Fruit fly (Drosophila melanogaster) whole organism, embryonic: Measurements from ENCODE around the gene Lcp65Ad.

Source experiments
- CG10543 ChIP-seq: fragments of 200-800 bp; sonication (Bioruptor generic); optimal IDR thresholded peaks from 3 replicates; lab custom pipeline; 2017; ENCODE audit warnings: missing biosample characterization, mild to moderate bottlenecking, missing genetic modification characterization, moderate library complexity
- CG12104 ChIP-seq: fragments of 200-800 bp; sonication (Bioruptor generic); optimal IDR thresholded peaks from 3 replicates; lab custom pipeline; 2016; ENCODE audit warnings: missing biosample characterization, missing genetic modification characterization
- CG12155 ChIP-seq: fragments of 200-800 bp; sonication (Bioruptor generic); optimal IDR thresholded peaks from 3 replicates; lab custom pipeline; 2016; ENCODE audit warnings: missing biosample characterization, missing genetic modification characterization
- CG13424 ChIP-seq: fragments of 200-800 bp; sonication (Bioruptor generic); optimal IDR thresholded peaks from 2 replicates; lab custom pipeline; 2019; ENCODE audit warnings: missing biosample characterization, mild to moderate bottlenecking, missing genetic modification characterization, moderate library complexity
- CG15011 ChIP-seq: fragments of 200-800 bp; sonication (Bioruptor generic); optimal IDR thresholded peaks from 3 replicates; lab custom pipeline; 2018; ENCODE audit warnings: missing biosample characterization, mild to moderate bottlenecking, missing genetic modification characterization
- CG16815 ChIP-seq: fragments of 200-800 bp; sonication (Bioruptor generic); optimal IDR thresholded peaks from 3 replicates; lab custom pipeline; 2017; ENCODE audit warnings: missing biosample characterization, mild to moderate bottlenecking, missing genetic modification characterization
- CG17829 ChIP-seq: fragments of 200-800 bp; optimal IDR thresholded peaks from 2 replicates; lab custom pipeline; 2019; ENCODE audit warnings: missing biosample characterization, mild to moderate bottlenecking, missing genetic modification characterization, moderate library complexity
- CG17912 ChIP-seq: fragments of 200-800 bp; sonication (Bioruptor generic); optimal IDR thresholded peaks from 2 replicates; lab custom pipeline; 2018; ENCODE audit warnings: missing biosample characterization, mild to moderate bottlenecking, missing genetic modification characterization
- CG18011 ChIP-seq: fragments of 200-800 bp; sonication (Bioruptor generic); optimal IDR thresholded peaks from 2 replicates; lab custom pipeline; 2017; ENCODE audit warnings: missing biosample characterization, missing genetic modification characterization, mild to moderate bottlenecking, moderate library complexity, missing genotype
- CG2120 ChIP-seq: fragments of 200-800 bp; sonication (Bioruptor generic); optimal IDR thresholded peaks from 3 replicates; lab custom pipeline; 2016; ENCODE audit warnings: missing biosample characterization, missing genetic modification characterization
- CG34376 ChIP-seq: fragments of 200-800 bp; sonication (Bioruptor generic); optimal IDR thresholded peaks from 2 replicates; lab custom pipeline; 2018; ENCODE audit warnings: missing biosample characterization, mild to moderate bottlenecking, missing genetic modification characterization
- CG3726 ChIP-seq: fragments of 200-800 bp; sonication (Bioruptor generic); IDR thresholded peaks from 3 replicates; pipeline ENCODE4, ENCODE4 v1.3.6; 2022; ENCODE audit warnings: missing biosample characterization, missing genetic modification characterization
- CG3995 ChIP-seq: fragments of 200-800 bp; sonication (Bioruptor generic); optimal IDR thresholded peaks from 3 replicates; lab custom pipeline; 2016; ENCODE audit warnings: missing biosample characterization, missing genetic modification characterization
- CG4360 ChIP-seq: fragments of 200-800 bp; sonication (Bioruptor generic); IDR thresholded peaks from 2 replicates; pipeline ENCODE4 v1.3.6; 2022; ENCODE audit warnings: missing biosample characterization, missing genetic modification characterization
- CG6689 ChIP-seq: fragments of 200-800 bp; sonication (Bioruptor generic); IDR thresholded peaks from 2 replicates; pipeline ENCODE4 v1.3.6; 2022; ENCODE audit warnings: missing biosample characterization, missing genetic modification characterization
- CG6765 ChIP-seq: fragments of 200-800 bp; sonication (Bioruptor generic); optimal IDR thresholded peaks from 3 replicates; lab custom pipeline; 2017; ENCODE audit warnings: missing biosample characterization, mild to moderate bottlenecking, missing genetic modification characterization
- CG7357 ChIP-seq: fragments of 200-800 bp; sonication (Bioruptor generic); IDR thresholded peaks from 3 replicates; pipeline ENCODE4 v1.3.6; 2022; ENCODE audit warnings: missing biosample characterization, missing genetic modification characterization
- CG9609 ChIP-seq: fragments of 200-800 bp; sonication (Bioruptor generic); optimal IDR thresholded peaks from 3 replicates; lab custom pipeline; 2016; ENCODE audit warnings: missing biosample characterization, missing genetic modification characterization
- D19B ChIP-seq: fragments of 200-800 bp; sonication (Bioruptor generic); optimal IDR thresholded peaks from 2 replicates; lab custom pipeline; 2017; ENCODE audit warnings: missing biosample characterization, mild to moderate bottlenecking, missing genetic modification characterization
- Dp ChIP-seq: fragments of 200-800 bp; sonication (Bioruptor generic); optimal IDR thresholded peaks from 2 replicates; lab custom pipeline; 2018; ENCODE audit warnings: missing biosample characterization, mild to moderate bottlenecking, missing genetic modification characterization, moderate library complexity
- E2f1 ChIP-seq: fragments of 200-800 bp; sonication (Bioruptor generic); IDR thresholded peaks from 2 replicates; pipeline ENCODE4 v1.3.6; 2022; ENCODE audit warnings: missing biosample characterization, missing genetic modification characterization
- HHEX ChIP-seq: fragments of 200-800 bp; sonication (Bioruptor generic); optimal IDR thresholded peaks from 3 replicates; lab custom pipeline; 2017; ENCODE audit warnings: missing biosample characterization, mild to moderate bottlenecking, missing genetic modification characterization, missing genetic modification reagents
- HLH4C ChIP-seq: fragments of 200-800 bp; sonication (Bioruptor generic); IDR thresholded peaks from 3 replicates; pipeline ENCODE4 v1.3.6; 2022; ENCODE audit warnings: missing biosample characterization, missing genetic modification characterization; ENCODE audit not compliant: partially characterized antibody
- MBD-R2 ChIP-seq: fragments of 200-800 bp; sonication (Bioruptor generic); IDR thresholded peaks from 2 replicates; pipeline ENCODE4 v1.3.6; 2022; ENCODE audit warnings: missing biosample characterization, missing genetic modification characterization
- Nf-YA ChIP-seq: fragments of 200-800 bp; sonication (Bioruptor generic); IDR thresholded peaks from 2 replicates; pipeline ENCODE4 v1.3.6; 2022; ENCODE audit warnings: missing biosample characterization, missing genetic modification characterization
- PHDP ChIP-seq: fragments of 200-800 bp; sonication (Bioruptor generic); optimal IDR thresholded peaks from 3 replicates; lab custom pipeline; 2018; ENCODE audit warnings: missing biosample characterization, mild to moderate bottlenecking, missing genetic modification characterization, moderate library complexity
- Side ChIP-seq: fragments of 200-800 bp; sonication (Bioruptor generic); optimal IDR thresholded peaks from 2 replicates; lab custom pipeline; 2016; ENCODE audit warnings: missing biosample characterization, missing genetic modification characterization
- Sox102F ChIP-seq: fragments of 200-800 bp; sonication (Bioruptor generic); optimal IDR thresholded peaks from 2 replicates; lab custom pipeline; 2018; ENCODE audit warnings: missing biosample characterization, mild to moderate bottlenecking, missing genetic modification characterization, moderate library complexity
- Sry-β ChIP-seq: fragments of 200-800 bp; sonication (Bioruptor generic); optimal IDR thresholded peaks from 2 replicates; lab custom pipeline; 2018; ENCODE audit warnings: missing biosample characterization, mild to moderate bottlenecking, missing genetic modification characterization, moderate library complexity
- Sry-δ ChIP-seq: fragments of 200-800 bp; sonication (Bioruptor generic); optimal IDR thresholded peaks from 2 replicates; lab custom pipeline; 2016; ENCODE audit warnings: missing biosample characterization, missing genetic modification characterization
- Ssrp ChIP-seq: fragments of 200-800 bp; sonication (Bioruptor generic); optimal IDR thresholded peaks from 2 replicates; lab custom pipeline; 2018; ENCODE audit warnings: missing biosample characterization, mild to moderate bottlenecking, missing genetic modification characterization, moderate library complexity
- Stat92E ChIP-seq, 3 experiments: fragments of >200 bp in 2 of 3; fragments of 200-800 bp in 1 of 3; sonication (Bioruptor generic) in 1 of 3; optimal IDR thresholded peaks; 2 replicates each; lab custom pipeline; 2017 to 2019; ENCODE audit warnings: missing biosample characterization in 3 of 3, missing genetic modification characterization in 3 of 3, mild to moderate bottlenecking in 1 of 3, moderate library complexity in 1 of 3
- Xbp1 ChIP-seq: fragments of 200-800 bp; sonication (Bioruptor generic); optimal IDR thresholded peaks from 3 replicates; lab custom pipeline; 2016; ENCODE audit warnings: missing biosample characterization, mild to moderate bottlenecking, missing genetic modification characterization
- ash1 ChIP-seq: fragments of 200-800 bp; sonication (Bioruptor generic); optimal IDR thresholded peaks from 2 replicates; lab custom pipeline; 2018; ENCODE audit warnings: missing biosample characterization, mild to moderate bottlenecking, missing genetic modification characterization
- ato ChIP-seq: fragments of 200-800 bp; sonication (Bioruptor generic); IDR thresholded peaks from 2 replicates; pipeline ENCODE4 v1.3.6; 2022; ENCODE audit warnings: missing biosample characterization, missing genetic modification characterization; ENCODE audit not compliant: partially characterized antibody
- cad ChIP-seq: fragments of >200 bp; optimal IDR thresholded peaks from 2 replicates; lab custom pipeline; 2017; ENCODE audit warnings: missing biosample characterization, missing genetic modification characterization
- crol ChIP-seq: fragments of 200-800 bp; sonication (Bioruptor generic); IDR thresholded peaks from 2 replicates; pipeline ENCODE4 v1.3.6; 2022; ENCODE audit warnings: missing biosample characterization, missing genetic modification characterization
- disco-r ChIP-seq: fragments of 200-800 bp; sonication (Bioruptor generic); optimal IDR thresholded peaks from 2 replicates; lab custom pipeline; 2016; ENCODE audit warnings: missing biosample characterization, missing genetic modification characterization
- gcm2 ChIP-seq: fragments of 200-800 bp; sonication (Bioruptor generic); optimal IDR thresholded peaks from 2 replicates; lab custom pipeline; 2016; ENCODE audit warnings: missing biosample characterization, missing genetic modification characterization
- gsb-n ChIP-seq: fragments of 200-800 bp; sonication (Bioruptor generic); optimal IDR thresholded peaks from 3 replicates; lab custom pipeline; 2018; ENCODE audit warnings: missing biosample characterization, mild to moderate bottlenecking, missing genetic modification characterization
- nerfin-1 ChIP-seq: fragments of 200-800 bp; sonication (Bioruptor generic); optimal IDR thresholded peaks from 3 replicates; lab custom pipeline; 2019; ENCODE audit warnings: missing biosample characterization, mild to moderate bottlenecking, missing genetic modification characterization, moderate library complexity
- nerfin-2 ChIP-seq: fragments of 200-800 bp; sonication (Bioruptor generic); IDR thresholded peaks from 2 replicates; pipeline ENCODE4 v1.3.6; 2022; ENCODE audit warnings: missing biosample characterization, missing genetic modification characterization; ENCODE audit not compliant: partially characterized antibody
- oc ChIP-seq: fragments of 200-800 bp; sonication (Bioruptor generic); optimal IDR thresholded peaks from 2 replicates; lab custom pipeline; 2018; ENCODE audit warnings: missing biosample characterization, mild to moderate bottlenecking, missing genetic modification characterization, moderate library complexity
- otp ChIP-seq: fragments of 200-800 bp; sonication (Bioruptor generic); IDR thresholded peaks from 3 replicates; pipeline ENCODE4, ENCODE4 v1.3.6; 2022; ENCODE audit warnings: missing biosample characterization, missing genetic modification characterization
- pros ChIP-seq: fragments of 200-800 bp; sonication (Bioruptor generic); optimal IDR thresholded peaks from 3 replicates; lab custom pipeline; 2019; ENCODE audit warnings: missing biosample characterization, mild to moderate bottlenecking, missing genetic modification characterization, moderate library complexity
- ro ChIP-seq: fragments of 200-800 bp; sonication (Bioruptor generic); IDR thresholded peaks from 2 replicates; pipeline ENCODE4 v1.3.6; 2022; ENCODE audit warnings: missing biosample characterization, missing genetic modification characterization
- trem ChIP-seq: fragments of 200-800 bp; optimal IDR thresholded peaks from 3 replicates; lab custom pipeline; 2019; ENCODE audit warnings: missing biosample characterization, mild to moderate bottlenecking, missing genetic modification characterization, moderate library complexity
- vvl ChIP-seq: fragments of 200-800 bp; sonication (Bioruptor generic); IDR thresholded peaks from 2 replicates; pipeline ENCODE4 v1.3.6; 2022; ENCODE audit warnings: missing biosample characterization, missing genetic modification characterization

The Lcp65Ad gene

DNA sequence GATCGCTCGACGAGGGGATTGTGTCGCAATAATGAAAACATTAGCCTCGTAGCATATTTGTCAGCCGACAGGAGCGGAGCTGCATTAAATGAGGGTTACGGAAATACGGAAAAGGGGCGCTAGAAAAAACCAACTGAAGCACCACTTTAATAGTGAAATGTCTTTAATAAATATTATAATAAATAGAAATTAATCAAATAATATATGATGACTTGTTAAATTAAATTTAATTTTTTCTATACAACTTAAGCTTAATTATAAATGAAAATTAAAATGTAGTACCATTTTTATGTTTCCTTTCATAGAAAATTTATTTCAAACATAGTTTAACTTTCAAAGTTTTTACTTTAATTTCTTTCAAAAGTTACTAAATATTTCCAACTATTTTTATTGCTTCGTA is 18.8 kb downstream of the Lcp65Ad start (continued):
- TF ChIP-seq MBD-R2 (GFP tag; lab: Robert Waterston, UW) (no peak), CG10543 (no peak), ash1 (no peak), otp (no peak), Side (GFP tag; lab: Kevin White, UChicago) (no peak), CG18011 (GFP tag; lab: Kevin White, UChicago) (no peak), D19B (GFP tag; lab: Kevin White, UChicago) (no peak), disco-r (GFP tag; lab: Kevin White, UChicago) (no peak), CG6689 (GFP tag; lab: Robert Waterston, UW) (no peak), CG16815 (GFP tag; lab: Kevin White, UChicago) (no peak), CG9609 (no peak), CG17912 (GFP tag; lab: Kevin White, UChicago) (no peak), gcm2 (GFP tag; lab: Kevin White, UChicago) (no peak), PHDP (no peak), CG2120 (no peak), CG6765 (GFP tag; lab: Kevin White, UChicago) (no peak)

dm6 chr3L:6162483-6163128 is 19.4 kb downstream of the Lcp65Ad start, which contains the start of gene Prdm13:
Prdm13 (plus strand) TSS chr3L:6163127.
- TF ChIP-seq nerfin-1 (tag; lab: Kevin White, UChicago) (peak; percentile 95), Ssrp (no peak), nerfin-2 (GFP tag; lab: Robert Waterston, UW) (peak; percentile 21; the same call in 1 of the 2 replicates), pros (peak; percentile 72), CG4360 (GFP tag; lab: Robert Waterston, UW) (peak; percentile 52; the same call in 1 of the 2 replicates), oc (tag; lab: Kevin White, UChicago) (peak; percentile 77), gsb-n (tag; lab: Kevin White, UChicago) (peak; percentile 50), otp (no peak), crol (GFP tag; lab: Robert Waterston, UW) (peak; percentile 27; the same call in 1 of the 2 replicates), cad (GFP tag; lab: Kevin White, UChicago) (no peak)
- TF ChIP-seq, all 482 proteins: peak for 7

- no peak for TF ChIP-seq vvl (GFP tag; lab: Robert Waterston, UW)
- TF ChIP-seq ro (GFP tag; lab: Robert Waterston, UW), result no peak
- peak; percentile 34 for TF ChIP-seq CG12104
- TF ChIP-seq Xbp1 (GFP tag; lab: Kevin White, UChicago), result peak; percentile 51
- TF ChIP-seq CG34376 (GFP tag; lab: Kevin White, UChicago), result no peak
- peak; percentile 76 for TF ChIP-seq Sry-δ (GFP tag; lab: Kevin White, UChicago)
- peak; percentile 93 for TF ChIP-seq CG7357
- peak; percentile 72 for TF ChIP-seq trem (tag; lab: Kevin White, UChicago)
- TF ChIP-seq Dp (GFP tag; lab: Kevin White, UChicago), result peak; percentile 64
- no peak for TF ChIP-seq CG3995 (GFP tag; lab: Kevin White, UChicago)
- no peak for TF ChIP-seq Nf-YA (GFP tag; lab: Robert Waterston, UW)
- peak; percentile 95 for TF ChIP-seq HLH4C (GFP tag; lab: Robert Waterston, UW)
- peak; percentile 69 for TF ChIP-seq CG17829 (tag; lab: Kevin White, UChicago)
- TF ChIP-seq ato, result peak; percentile 79
- TF ChIP-seq CG13424 (tag; lab: Kevin White, UChicago), result peak; percentile 58
- no peak for TF ChIP-seq E2f1
- TF ChIP-seq CG12155 (GFP tag; lab: Kevin White, UChicago), result peak; percentile 49
- no peak for TF ChIP-seq CG15011
- TF ChIP-seq CG3726, result no peak
- TF ChIP-seq HHEX (GFP tag; lab: Kevin White, UChicago), result no peak
- TF ChIP-seq Sox102F (GFP tag; lab: Kevin White, UChicago), result no peak
- no peak for TF ChIP-seq Sry-β (GFP tag; lab: Kevin White, UChicago)
- peak in 1 of 3 experiments; percentile 64 for TF ChIP-seq Stat92E (GFP tag; optimal IDR thresholded peaks at IDR 0.05; lab: Kevin White, UChicago)
Measured at dm6 chr3L:6173826-6174255, 30.6 kb downstream of the Lcp65Ad start, which contains the start of the genes fmt and CG7376. fmt (minus strand) TSS chr3L:6173880. CG7376 (plus strand) TSS chr3L:6174248.
